Fruit fly (Drosophila melanogaster) whole organism: ENCODE measurements around the gene Cpr76Bb.
"Not testable (repeated sequence)": the region's sequence is repeated elsewhere in the genome, so short reads cannot be mapped to it uniquely, and the experiment has no call there.

ENCODE experiments used
- CG8478 ChIP-seq: fragments of >200 bp; optimal IDR thresholded peaks from 2 replicates; lab custom pipeline; 2018; ENCODE audit warnings: inconsistent platforms
- EcR ChIP-seq, 2 experiments: fragments of >200 bp; optimal IDR thresholded peaks; 2 replicates each; lab custom pipeline; 2017; ENCODE audit warnings: missing biosample characterization in 2 of 2, missing genetic modification characterization in 2 of 2, missing genetic modification reagents in 2 of 2
- pan ChIP-seq: fragments of >200 bp; optimal IDR thresholded peaks from 2 replicates; lab custom pipeline; 2017

DNA sequence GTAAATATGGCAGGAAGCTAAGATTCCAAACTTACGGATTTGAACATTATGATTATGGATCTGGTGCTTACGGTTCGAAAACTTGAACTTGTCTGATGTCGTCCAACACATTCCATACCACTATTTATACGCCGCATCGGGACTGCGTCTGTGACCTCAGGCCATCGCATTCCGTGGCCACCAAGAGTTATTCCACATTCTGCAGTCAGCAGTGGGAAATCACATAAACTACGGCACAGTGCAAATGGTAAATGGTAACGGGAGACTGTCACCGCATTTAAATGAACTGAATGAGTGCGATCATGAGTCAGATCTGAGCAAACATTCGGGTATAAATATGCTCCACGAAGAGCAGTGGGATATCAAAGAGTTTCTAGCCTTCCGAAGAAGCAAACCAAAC lies 44.0 kb upstream of the Cpr76Bb start, which contains the start of the genes CG18294 and CG32213:
- not testable (repeated sequence) for TF ChIP-seq CG8478 (lab: Kevin White, UChicago); EcR (GFP tag; optimal IDR thresholded peaks at IDR 0.05; lab: Kevin White, UChicago); pan
